Worm (Caenorhabditis elegans): ENCODE results near the gene fubl-2.

DNA sequence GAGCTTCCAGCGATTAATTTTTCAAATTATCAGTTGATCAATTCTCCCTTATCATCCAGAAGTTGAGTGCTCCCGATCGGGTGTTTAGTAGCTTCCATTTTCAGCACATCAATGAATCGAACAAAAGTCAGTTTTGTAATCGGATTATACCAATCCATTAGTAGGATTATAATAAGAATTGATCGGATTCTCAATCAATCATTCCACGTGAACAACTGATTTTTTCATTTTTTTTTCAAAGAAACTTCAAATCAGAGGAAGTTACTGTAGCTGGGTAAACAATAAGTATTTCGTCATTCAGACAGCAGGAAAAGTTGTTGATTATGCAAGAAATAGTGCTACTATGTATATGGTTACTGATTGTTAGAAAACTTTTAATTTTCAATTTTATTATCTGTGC is 19.3 kb upstream of the fubl-2 start:
- TF ChIP-seq fkh-10 (GFP tag; optimal IDR thresholded peaks at IDR 0.05) (no peak), nhr-11 (tag; optimal IDR thresholded peaks at IDR 0.05) (no peak), unc-86 (tag; optimal IDR thresholded peaks at IDR 0.05) (no peak), fos-1 (tag; optimal IDR thresholded peaks at IDR 0.05) (no peak), nhr-28 (tag; optimal IDR thresholded peaks at IDR 0.05) (no peak), efl-1 (optimal IDR thresholded peaks at IDR 0.05) (no peak), efl-1 (GFP tag; optimal IDR thresholded peaks at IDR 0.05 in 1 of 2) (no peak), ztf-4 (tag; optimal IDR thresholded peaks at IDR 0.05) (no peak), nhr-84 (tag; optimal IDR thresholded peaks at IDR 0.05) (no peak), C04F5.9 (tag; optimal IDR thresholded peaks at IDR 0.05) (no peak)
